Worm (Caenorhabditis elegans) whole organism, midembryonic: ENCODE results near the gene hsp-6.

Experiments used
- T22C8.4 ChIP-seq: fragments of 200-800 bp; sonication (Bioruptor generic); IDR thresholded peaks from 2 replicates; pipeline ENCODE4 v1.3.6; 2022; ENCODE audit warnings: missing genetic modification characterization, missing compliant biosample characterization
- flt-1 ChIP-seq: fragments of 200-800 bp; sonication (Bioruptor generic); IDR thresholded peaks from 2 replicates; pipeline ENCODE4 v1.3.6; 2022; ENCODE audit warnings: missing genetic modification characterization, missing compliant biosample characterization
- ztf-23 ChIP-seq: fragments of 200-800 bp; sonication (Bioruptor generic); IDR thresholded peaks from 2 replicates; pipeline ENCODE4 v1.3.6; 2022; ENCODE audit warnings: missing genetic modification reagents, missing genetic modification characterization, missing compliant biosample characterization
- ztf-29 ChIP-seq: fragments of 200-800 bp; sonication (Bioruptor generic); IDR thresholded peaks from 2 replicates; pipeline ENCODE4 v1.3.6; 2022; ENCODE audit warnings: missing genetic modification reagents, missing genetic modification characterization, missing compliant biosample characterization

DNA sequence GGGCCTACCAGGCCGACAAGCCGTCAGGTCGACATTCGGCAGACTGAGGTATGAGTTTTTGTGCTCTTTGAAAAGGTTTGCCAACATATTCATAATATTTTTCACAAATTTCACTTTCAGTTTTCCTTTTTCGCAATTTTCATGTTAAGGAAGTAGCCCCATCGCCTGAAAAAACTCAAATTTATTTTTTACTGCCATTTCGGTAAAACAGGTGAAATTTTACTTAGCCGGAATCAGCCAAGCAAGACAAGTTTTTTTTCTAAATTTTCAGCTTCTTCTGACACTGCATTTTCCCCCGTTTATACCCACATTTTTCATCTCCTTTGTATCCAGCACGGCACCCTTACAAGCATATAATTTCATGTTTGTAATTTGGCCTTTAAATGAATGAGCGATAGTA lies 35.0 kb downstream of the hsp-6 start, which contains the start of gene R02F11.11:
- TF ChIP-seq ztf-23: no peak
- TF ChIP-seq T22C8.4 (GFP tag; lab: Robert Waterston, UW): no peak
- TF ChIP-seq flt-1 (GFP tag; lab: Robert Waterston, UW): no peak
- TF ChIP-seq ztf-29 (GFP tag; lab: Robert Waterston, UW): no peak
